Worm (Caenorhabditis elegans) whole organism, L4/young adult: Measurements from ENCODE around the gene teg-1.

Experiments used
- W03F9.2 ChIP-seq: fragments of 150-350 bp; optimal IDR thresholded peaks from 2 replicates; lab custom pipeline; 2014; ENCODE audit warnings: missing biosample characterization, missing genetic modification characterization
- him-1 ChIP-seq: sonication (generic microtip); optimal IDR thresholded peaks from 2 replicates; lab custom pipeline; 2016; ENCODE audit warnings: missing genotype, missing genetic modification reagents, missing genetic modification characterization, missing compliant biosample characterization

- no peak for TF ChIP-seq him-1 (tag; lab: Kevin White, UChicago)
- TF ChIP-seq W03F9.2: no peak
Observed at ce11 chrIII:11358273-11358672, 40.2 kb upstream of the teg-1 start.
